Fruit fly (Drosophila melanogaster) whole organism, embryonic: ENCODE data around the gene moody.
A peak's percentile ranks its signal among the peaks of the same experiment; 100 is the strongest.

Experiments
- Aef1 ChIP-seq: fragments of 200-800 bp; sonication (Bioruptor generic); IDR thresholded peaks from 3 replicates; pipeline ENCODE4 v1.3.6; 2022; ENCODE audit warnings: missing biosample characterization, missing genetic modification characterization
- Atf6 ChIP-seq: fragments of 200-800 bp; sonication (Bioruptor generic); IDR thresholded peaks from 2 replicates; pipeline ENCODE4 v1.3.6; 2022; ENCODE audit warnings: missing biosample characterization, missing genetic modification characterization
- Bteb2 ChIP-seq: fragments of 200-800 bp; sonication (Bioruptor generic); optimal IDR thresholded peaks from 2 replicates; lab custom pipeline; 2016; ENCODE audit warnings: missing biosample characterization, missing genetic modification characterization
- CG10565 ChIP-seq: fragments of 200-800 bp; sonication (Bioruptor generic); optimal IDR thresholded peaks from 3 replicates; lab custom pipeline; 2016; ENCODE audit warnings: missing biosample characterization, mild to moderate bottlenecking, missing genetic modification characterization
- CG10959 ChIP-seq: fragments of 200-800 bp; sonication (Bioruptor generic); IDR thresholded peaks from 2 replicates; pipeline ENCODE4 v1.3.6; 2022; ENCODE audit warnings: missing biosample characterization, missing genetic modification characterization
- CG11456 ChIP-seq: fragments of 200-800 bp; sonication (Bioruptor generic); IDR thresholded peaks from 3 replicates; pipeline ENCODE4 v1.3.6; 2022; ENCODE audit warnings: missing biosample characterization, missing genetic modification characterization
- CG12299 ChIP-seq: fragments of 200-800 bp; sonication (Bioruptor generic); optimal IDR thresholded peaks from 2 replicates; lab custom pipeline; 2018; ENCODE audit warnings: missing biosample characterization, mild to moderate bottlenecking, missing genetic modification characterization
- CG12391 ChIP-seq: fragments of 200-800 bp; sonication (Bioruptor generic); optimal IDR thresholded peaks from 3 replicates; lab custom pipeline; 2018; ENCODE audit warnings: missing biosample characterization, mild to moderate bottlenecking, missing genetic modification characterization, moderate library complexity
- CG13775 ChIP-seq: fragments of 200-800 bp; sonication (Bioruptor generic); optimal IDR thresholded peaks from 3 replicates; lab custom pipeline; 2017; ENCODE audit warnings: missing biosample characterization, mild to moderate bottlenecking, missing genetic modification characterization
- CG14667 ChIP-seq: fragments of 200-800 bp; sonication (Bioruptor generic); IDR thresholded peaks from 2 replicates; pipeline ENCODE4 v1.3.6; 2022; ENCODE audit warnings: missing biosample characterization, missing genetic modification characterization
- CG1647 ChIP-seq: fragments of 200-800 bp; sonication (Bioruptor generic); optimal IDR thresholded peaks from 3 replicates; lab custom pipeline; 2016; ENCODE audit warnings: missing biosample characterization, missing genetic modification characterization
- CG2202 ChIP-seq: fragments of 200-800 bp; sonication (Bioruptor generic); optimal IDR thresholded peaks from 2 replicates; lab custom pipeline; 2018; ENCODE audit warnings: missing biosample characterization, mild to moderate bottlenecking, missing genetic modification characterization
- CG31441 ChIP-seq: fragments of 200-800 bp; sonication (Bioruptor generic); IDR thresholded peaks from 2 replicates; pipeline ENCODE4 v1.3.6; 2022; ENCODE audit warnings: missing biosample characterization, missing genetic modification characterization
- CG32767 ChIP-seq: fragments of 200-800 bp; sonication (Bioruptor generic); IDR thresholded peaks from 2 replicates; pipeline ENCODE4 v1.3.6; 2022; ENCODE audit warnings: missing biosample characterization, missing genetic modification characterization
- CG42726 ChIP-seq: fragments of 200-800 bp; sonication (Bioruptor generic); IDR thresholded peaks from 2 replicates; pipeline ENCODE4 v1.3.6; 2022; ENCODE audit warnings: missing biosample characterization, missing genetic modification characterization; ENCODE audit not compliant: partially characterized antibody
- CG6683 ChIP-seq: fragments of 200-800 bp; sonication (Bioruptor generic); optimal IDR thresholded peaks from 2 replicates; lab custom pipeline; 2017; ENCODE audit warnings: missing biosample characterization, mild to moderate bottlenecking, missing genetic modification characterization, missing genetic modification reagents
- CG7357 ChIP-seq: fragments of 200-800 bp; sonication (Bioruptor generic); IDR thresholded peaks from 3 replicates; pipeline ENCODE4 v1.3.6; 2022; ENCODE audit warnings: missing biosample characterization, missing genetic modification characterization
- CG8089 ChIP-seq: fragments of 200-800 bp; sonication (Bioruptor generic); optimal IDR thresholded peaks from 3 replicates; lab custom pipeline; 2016; ENCODE audit warnings: missing biosample characterization, missing genetic modification characterization
- CG8281 ChIP-seq: fragments of 200-800 bp; sonication (Bioruptor generic); optimal IDR thresholded peaks from 2 replicates; lab custom pipeline; 2018; ENCODE audit warnings: missing biosample characterization, mild to moderate bottlenecking, missing genetic modification characterization, moderate library complexity
- CTCF ChIP-seq: fragments of 200-800 bp; sonication (Bioruptor generic); optimal IDR thresholded peaks from 2 replicates; lab custom pipeline; 2017; ENCODE audit warnings: missing biosample characterization, mild to moderate bottlenecking, missing genetic modification characterization, moderate library complexity
- Deaf1 ChIP-seq: fragments of 200-800 bp; optimal IDR thresholded peaks from 3 replicates; lab custom pipeline; 2019; ENCODE audit warnings: missing biosample characterization, mild to moderate bottlenecking, missing genetic modification characterization, moderate library complexity
- Fer2 ChIP-seq: fragments of 200-800 bp; sonication (Bioruptor generic); optimal IDR thresholded peaks from 2 replicates; lab custom pipeline; 2018; ENCODE audit warnings: missing biosample characterization, mild to moderate bottlenecking, missing genetic modification characterization, moderate library complexity
- Hand ChIP-seq: fragments of 200-800 bp; sonication (Bioruptor generic); optimal IDR thresholded peaks from 2 replicates; lab custom pipeline; 2017; ENCODE audit warnings: mild to moderate bottlenecking, missing biosample characterization, missing genetic modification reagents, missing genetic modification characterization
- HmgD ChIP-seq: fragments of 200-800 bp; sonication (Bioruptor generic); optimal IDR thresholded peaks from 3 replicates; lab custom pipeline; 2016; ENCODE audit warnings: missing biosample characterization, missing genetic modification characterization
- Jarid2 ChIP-seq: fragments of 200-800 bp; sonication (Bioruptor generic); optimal IDR thresholded peaks from 3 replicates; lab custom pipeline; 2017; ENCODE audit warnings: mild to moderate bottlenecking, missing biosample characterization, missing genetic modification reagents, missing genetic modification characterization
- Lim3 ChIP-seq: fragments of 200-800 bp; sonication (Bioruptor generic); IDR thresholded peaks from 2 replicates; pipeline ENCODE4 v1.3.6; 2022; ENCODE audit warnings: missing biosample characterization, missing genetic modification characterization
- Mrtf ChIP-seq: fragments of 200-800 bp; sonication (Bioruptor generic); IDR thresholded peaks from 3 replicates; pipeline ENCODE4 v1.3.6; 2022; ENCODE audit warnings: missing biosample characterization, missing genetic modification characterization
- Side ChIP-seq: fragments of 200-800 bp; sonication (Bioruptor generic); optimal IDR thresholded peaks from 2 replicates; lab custom pipeline; 2016; ENCODE audit warnings: missing biosample characterization, missing genetic modification characterization
- Sry-δ ChIP-seq: fragments of 200-800 bp; sonication (Bioruptor generic); optimal IDR thresholded peaks from 2 replicates; lab custom pipeline; 2016; ENCODE audit warnings: missing biosample characterization, missing genetic modification characterization
- Taf1 ChIP-seq: fragments of 200-800 bp; sonication (Bioruptor generic); IDR thresholded peaks from 2 replicates; pipeline ENCODE4 v1.3.6; 2022; ENCODE audit warnings: missing biosample characterization, missing genetic modification characterization
- ac ChIP-seq: fragments of 200-800 bp; sonication (Bioruptor generic); optimal IDR thresholded peaks from 3 replicates; lab custom pipeline; 2017; ENCODE audit warnings: missing biosample characterization, mild to moderate bottlenecking, missing genetic modification characterization
- ase ChIP-seq: fragments of 200-800 bp; sonication (Bioruptor generic); IDR thresholded peaks from 3 replicates; pipeline ENCODE4 v1.3.6; 2022; ENCODE audit warnings: missing biosample characterization, missing genetic modification characterization
- ato ChIP-seq: fragments of 200-800 bp; sonication (Bioruptor generic); IDR thresholded peaks from 2 replicates; pipeline ENCODE4 v1.3.6; 2022; ENCODE audit warnings: missing biosample characterization, missing genetic modification characterization; ENCODE audit not compliant: partially characterized antibody
- btn ChIP-seq: fragments of 200-800 bp; sonication (Bioruptor generic); optimal IDR thresholded peaks from 2 replicates; lab custom pipeline; 2016; ENCODE audit warnings: missing biosample characterization, missing genetic modification characterization
- cas ChIP-seq: fragments of 200-800 bp; sonication (Bioruptor generic); IDR thresholded peaks from 2 replicates; pipeline ENCODE4 v1.3.6; 2022; ENCODE audit warnings: missing biosample characterization, missing genetic modification characterization
- chif ChIP-seq, 2 experiments: fragments of 200-800 bp; sonication (Bioruptor generic); optimal IDR thresholded peaks; 3 replicates each; lab custom pipeline; 2016; ENCODE audit warnings: missing biosample characterization in 2 of 2, missing genetic modification characterization in 2 of 2
- ci ChIP-seq: fragments of 200-800 bp; sonication (Bioruptor generic); IDR thresholded peaks from 3 replicates; pipeline ENCODE4 v1.3.6; 2022; ENCODE audit warnings: missing biosample characterization, missing genetic modification characterization
- da ChIP-seq: fragments of 200-800 bp; sonication (Bioruptor generic); optimal IDR thresholded peaks from 2 replicates; lab custom pipeline; 2016; ENCODE audit warnings: missing biosample characterization, missing genetic modification characterization
- danr ChIP-seq: fragments of 200-800 bp; sonication (Bioruptor generic); IDR thresholded peaks from 2 replicates; pipeline ENCODE4 v1.3.6; 2022; ENCODE audit warnings: missing biosample characterization, missing genetic modification characterization
- dmrt11E ChIP-seq: fragments of 200-800 bp; sonication (Bioruptor generic); optimal IDR thresholded peaks from 3 replicates; lab custom pipeline; 2018; ENCODE audit warnings: missing biosample characterization, mild to moderate bottlenecking, missing genetic modification characterization, moderate library complexity
- ems ChIP-seq: fragments of 200-800 bp; sonication (Bioruptor generic); optimal IDR thresholded peaks from 3 replicates; lab custom pipeline; 2016; ENCODE audit warnings: missing biosample characterization, missing genetic modification characterization
- gem ChIP-seq: fragments of 200-800 bp; sonication (Bioruptor generic); optimal IDR thresholded peaks from 2 replicates; lab custom pipeline; 2019; ENCODE audit warnings: missing biosample characterization, mild to moderate bottlenecking, missing genetic modification characterization, moderate library complexity
- gt ChIP-seq: fragments of 200-800 bp; sonication (Bioruptor generic); IDR thresholded peaks from 2 replicates; pipeline ENCODE4 v1.3.6; 2022; ENCODE audit warnings: missing biosample characterization, missing genetic modification characterization
- jigr1 ChIP-seq: fragments of 200-800 bp; sonication (Bioruptor generic); IDR thresholded peaks from 3 replicates; pipeline ENCODE4 v1.3.6; 2022; ENCODE audit warnings: missing biosample characterization, missing genetic modification characterization
- run ChIP-seq: fragments of 200-800 bp; sonication (Bioruptor generic); optimal IDR thresholded peaks from 3 replicates; lab custom pipeline; 2018; ENCODE audit warnings: missing biosample characterization, mild to moderate bottlenecking, missing genetic modification characterization
- slp2 ChIP-seq: fragments of 200-800 bp; sonication (Bioruptor generic); optimal IDR thresholded peaks from 2 replicates; lab custom pipeline; 2016; ENCODE audit warnings: missing biosample characterization, missing genetic modification characterization
- ttk ChIP-seq: fragments of 200-800 bp; sonication (Bioruptor generic); IDR thresholded peaks from 2 replicates; pipeline ENCODE4 v2.1.2; 2022; ENCODE audit warnings: missing biosample characterization, missing genetic modification characterization
- twi ChIP-seq: fragments of 200-800 bp; optimal IDR thresholded peaks from 2 replicates; lab custom pipeline; 2019; ENCODE audit warnings: missing biosample characterization, mild to moderate bottlenecking, missing genetic modification characterization, moderate library complexity
- usp ChIP-seq: fragments of >200 bp; optimal IDR thresholded peaks from 2 replicates; lab custom pipeline; 2017; ENCODE audit warnings: missing biosample characterization, missing genetic modification characterization
- zen2 ChIP-seq: fragments of 200-800 bp; sonication (Bioruptor generic); IDR thresholded peaks from 3 replicates; pipeline ENCODE4 v1.3.6; 2022; ENCODE audit warnings: missing biosample characterization, missing genetic modification characterization; ENCODE audit not compliant: partially characterized antibody

moody gene

dm6 chrX:2071878-2072817, 22.2 kb upstream of the moody start, which contains the start of gene Rtca (continued):
- TF ChIP-seq CG2202 (tag; lab: Kevin White, UChicago) (no peak), CG13775 (GFP tag; lab: Kevin White, UChicago) (peak; percentile 46), CG31441 (peak; percentile 70), Hand (peak; percentile 80), slp2 (no peak), CG10959 (peak; percentile 42; the same call in 1 of the 2 replicates), gem (tag; lab: Kevin White, UChicago) (peak; percentile 78), Fer2 (tag; lab: Kevin White, UChicago) (no peak), Side (peak; percentile 72), ato (GFP tag; lab: Robert Waterston, UW) (no peak), da (GFP tag; lab: Kevin White, UChicago) (no peak), dmrt11E (tag; lab: Kevin White, UChicago) (peak; percentile 16), ems (GFP tag; lab: Kevin White, UChicago) (peak; percentile 57), Lim3 (GFP tag; lab: Robert Waterston, UW) (no peak), Atf6 (GFP tag; lab: Robert Waterston, UW) (peak; percentile 68), danr (peak; percentile 48; the same call in 1 of the 2 replicates), CG12299 (tag; lab: Kevin White, UChicago) (peak; percentile 54), CG7357 (GFP tag; lab: Robert Waterston, UW) (no peak), zen2 (GFP tag; lab: Robert Waterston, UW) (no peak), CG1647 (GFP tag; lab: Kevin White, UChicago) (peak; percentile 19), CG14667 (GFP tag; lab: Robert Waterston, UW) (peak; percentile 48; the same call in 1 of the 2 replicates), ttk (GFP tag; lab: Robert Waterston, UW) (peak; percentile 34; the same call in 1 of the 2 replicates), btn (GFP tag; lab: Kevin White, UChicago) (no peak)

- TF ChIP-seq jigr1 (GFP tag; lab: Robert Waterston, UW) (peak; percentile 11; the same call in 1 of the 3 replicates), Deaf1 (tag; lab: Kevin White, UChicago) (peak; percentile 31), CG8089 (GFP tag; lab: Kevin White, UChicago) (peak; percentile 25), chif (GFP tag; optimal IDR thresholded peaks at IDR 0.05; lab: Kevin White, UChicago) (peak in 1 of 2 experiments; percentile 43), CG42726 (no peak), CG11456 (GFP tag; lab: Robert Waterston, UW) (peak; percentile 65; the same call in 1 of the 3 replicates), CTCF (GFP tag; lab: Kevin White, UChicago) (no peak), CG10565 (no peak), usp (GFP tag; lab: Kevin White, UChicago) (no peak), ac (no peak), Taf1 (GFP tag; lab: Robert Waterston, UW) (peak; percentile 66), run (tag; lab: Kevin White, UChicago) (no peak), Jarid2 (GFP tag; lab: Kevin White, UChicago) (peak; percentile 11), gt (GFP tag; lab: Robert Waterston, UW) (no peak), Aef1 (peak; percentile 77), ci (GFP tag; lab: Robert Waterston, UW) (0 out of 3 replicates have a peak, but pooled peaks have one; percentile 43), HmgD (no peak), Sry-δ (GFP tag; lab: Kevin White, UChicago) (no peak), CG32767 (peak; percentile 49; the same call in 1 of the 2 replicates), Mrtf (peak; percentile 76), ase (GFP tag; lab: Robert Waterston, UW) (peak; percentile 71), twi (no peak), Bteb2 (GFP tag; lab: Kevin White, UChicago) (no peak), CG8281 (tag; lab: Kevin White, UChicago) (peak; percentile 13), CG12391 (tag; lab: Kevin White, UChicago) (peak; percentile 39), CG6683 (GFP tag; lab: Kevin White, UChicago) (peak; percentile 46), cas (GFP tag; lab: Robert Waterston, UW) (0 out of 2 replicates have a peak, but pooled peaks have one; percentile 53)
These were observed 20.8 kb upstream of the moody start for dm6 chrX:2070708-2071063.
